Worm (Caenorhabditis elegans): Measurements from ENCODE around the gene tag-196.
A peak's percentile ranks its signal among the peaks of the same experiment; 100 is the strongest.

The tag-196 gene

DNA sequence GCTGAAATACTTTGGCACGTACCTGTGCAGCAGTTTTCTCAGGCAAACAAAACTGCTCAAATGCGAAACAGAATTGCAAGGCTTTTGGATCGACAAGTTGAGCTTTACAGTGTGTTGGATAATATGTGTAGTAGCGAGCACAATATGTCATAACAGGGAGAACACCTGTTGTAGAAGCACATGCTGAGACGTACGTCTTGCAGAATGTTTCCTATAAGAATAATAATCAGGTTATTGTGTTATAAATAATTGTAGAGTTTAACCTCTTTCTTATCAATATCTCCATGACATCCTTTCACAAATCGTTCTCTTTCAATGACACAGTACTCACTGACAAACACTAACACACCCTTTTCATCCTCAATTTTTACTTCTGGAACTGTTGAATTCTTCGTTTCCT is 32.9 kb downstream of the tag-196 start:
- TF ChIP-seq tbx-11 (GFP tag; IDR thresholded peaks at IDR 0.05) (no peak), aly-1 (tag; optimal IDR thresholded peaks at IDR 0.05) (no peak), pes-1 (GFP tag; IDR thresholded peaks at IDR 0.05) (no peak), scrt-1 (GFP tag; IDR thresholded peaks at IDR 0.05) (no peak), hnd-1 (tag; optimal IDR thresholded peaks at IDR 0.05) (no peak), F13C5.2 (tag; optimal IDR thresholded peaks at IDR 0.05) (no peak), tra-4 (tag; optimal IDR thresholded peaks at IDR 0.05) (no peak), ama-1 (optimal IDR thresholded peaks at IDR 0.05) (no peak), ceh-36 (tag; optimal IDR thresholded peaks at IDR 0.05) (no peak), ceh-13 (GFP tag; optimal IDR thresholded peaks at IDR 0.05) (no peak), flt-1 (GFP tag; IDR thresholded peaks at IDR 0.05) (no peak), hmg-4 (GFP tag; optimal IDR thresholded peaks at IDR 0.05) (no peak), hmbx-1 (tag; optimal IDR thresholded peaks at IDR 0.05) (no peak), tbx-37 (GFP tag; conservative IDR thresholded peaks at IDR 0.05) (no peak), B0310.2 (tag; optimal IDR thresholded peaks at IDR 0.05) (no peak)

DNA sequence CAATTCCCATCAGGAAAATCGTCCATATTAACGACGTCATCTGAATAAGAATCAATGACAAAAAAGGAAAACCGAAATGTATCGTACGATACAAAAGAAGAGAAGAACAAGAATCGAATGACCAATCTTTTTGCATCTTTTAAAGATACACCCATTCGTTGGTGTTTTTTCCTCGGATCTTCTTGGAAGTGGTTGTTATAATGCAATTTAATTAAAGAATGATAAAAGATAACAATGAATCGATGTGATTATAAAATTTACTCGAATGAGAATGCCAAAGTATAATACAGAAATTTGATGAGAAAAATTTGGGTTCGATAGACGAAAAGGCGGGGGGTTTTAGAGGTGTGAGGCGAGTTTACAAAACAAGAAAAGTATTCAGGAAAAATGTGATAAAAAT is 34.3 kb downstream of the tag-196 start, which contains the start of gene F41E6.12:
Gene F41E6.12, minus strand, starts transcription at position 101 of the 400 bp plus-strand sequence.
- TF ChIP-seq tbx-37 (GFP tag; conservative IDR thresholded peaks at IDR 0.05) (no peak), ets-7 (tag; optimal IDR thresholded peaks at IDR 0.05) (no peak), aly-1 (tag; optimal IDR thresholded peaks at IDR 0.05) (no peak), hnd-1 (tag; optimal IDR thresholded peaks at IDR 0.05) (no peak), ceh-13 (GFP tag; optimal IDR thresholded peaks at IDR 0.05) (no peak), pes-1 (GFP tag; IDR thresholded peaks at IDR 0.05) (no peak), tra-4 (tag; optimal IDR thresholded peaks at IDR 0.05) (no peak), flt-1 (GFP tag; IDR thresholded peaks at IDR 0.05) (no peak), scrt-1 (GFP tag; IDR thresholded peaks at IDR 0.05) (no peak), sea-1 (GFP tag; conservative IDR thresholded peaks at IDR 0.05) (no peak), ceh-36 (tag; optimal IDR thresholded peaks at IDR 0.05) (no peak)

DNA sequence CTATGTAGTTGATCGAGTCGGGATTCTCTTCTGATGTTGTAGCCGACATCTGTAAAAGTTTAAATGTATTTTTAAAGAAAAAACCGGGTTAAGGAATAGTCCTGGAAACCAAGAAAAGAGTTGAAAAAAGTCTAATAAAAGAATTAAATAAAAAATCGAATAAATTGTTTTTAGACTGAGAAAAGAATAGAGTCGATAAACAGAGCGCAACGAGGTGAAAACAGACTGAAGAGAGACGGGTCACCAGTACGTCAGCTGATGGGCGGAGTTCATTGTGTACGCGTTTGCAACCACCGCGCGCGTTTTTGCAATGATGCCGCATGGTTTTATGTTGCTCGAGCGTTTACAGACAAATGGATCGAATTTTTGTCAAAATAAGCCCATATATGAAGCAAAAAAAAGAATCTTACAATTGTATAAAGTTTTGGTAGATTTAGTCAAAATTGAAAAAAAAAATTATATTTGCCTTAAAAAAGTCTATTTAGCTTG is 36.6 kb downstream of the tag-196 start, which contains the start of gene atg-18:
Gene atg-18, minus strand, starts transcription at position 51 of the 489 bp plus-strand sequence.
- peak; percentile 33 for TF ChIP-seq ets-7 (tag; optimal IDR thresholded peaks at IDR 0.05)
- no peak for TF ChIP-seq B0310.2 (tag; optimal IDR thresholded peaks at IDR 0.05)
- peak; percentile 77 for TF ChIP-seq F13C5.2 (tag; optimal IDR thresholded peaks at IDR 0.05)
- TF ChIP-seq ama-1 (optimal IDR thresholded peaks at IDR 0.05) = no peak
- no peak; the same call in 1 of the 2 replicates for TF ChIP-seq flt-1 (GFP tag; IDR thresholded peaks at IDR 0.05)
- TF ChIP-seq aly-1 (tag; optimal IDR thresholded peaks at IDR 0.05) = peak; percentile 43
- peak; percentile 23 for TF ChIP-seq ceh-36 (tag; optimal IDR thresholded peaks at IDR 0.05)
- no peak for TF ChIP-seq ceh-13 (GFP tag; optimal IDR thresholded peaks at IDR 0.05)
- TF ChIP-seq tbx-11 (GFP tag; IDR thresholded peaks at IDR 0.05) = peak; percentile 71; the same call in 1 of the 2 replicates
- peak; percentile 65; the same call in 1 of the 2 replicates for TF ChIP-seq scrt-1 (GFP tag; IDR thresholded peaks at IDR 0.05)
- TF ChIP-seq tbx-37 (GFP tag; conservative IDR thresholded peaks at IDR 0.05) = peak; percentile 20; the same call in 1 of the 2 replicates
- TF ChIP-seq hnd-1 (tag; optimal IDR thresholded peaks at IDR 0.05) = peak; percentile 28
- peak; percentile 73 for TF ChIP-seq sea-1 (GFP tag; conservative IDR thresholded peaks at IDR 0.05)
- peak; percentile 67 for TF ChIP-seq pes-1 (GFP tag; IDR thresholded peaks at IDR 0.05)

DNA sequence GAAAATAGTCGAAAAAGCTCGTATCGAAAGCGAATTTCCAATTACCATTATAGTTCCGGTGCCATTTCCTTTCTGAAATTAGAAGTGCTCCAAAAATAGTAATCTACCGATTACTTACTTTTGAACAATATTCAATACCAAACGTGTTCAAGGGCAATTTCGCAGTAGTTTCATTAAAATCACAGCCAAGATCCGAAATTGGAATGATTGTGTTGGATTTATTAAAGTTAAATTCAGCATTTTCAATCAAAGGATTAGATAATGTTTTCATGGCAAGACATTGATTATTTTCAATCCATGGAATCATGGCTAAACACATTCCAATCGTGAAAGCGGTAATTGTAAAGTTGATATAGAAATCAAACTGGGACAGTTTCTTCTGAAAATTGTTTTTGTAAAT is 38.1 kb downstream of the tag-196 start:
- TF ChIP-seq hnd-1 (tag; optimal IDR thresholded peaks at IDR 0.05) = no peak
- TF ChIP-seq B0310.2 (tag; optimal IDR thresholded peaks at IDR 0.05) = no peak
- TF ChIP-seq hmbx-1 (tag; optimal IDR thresholded peaks at IDR 0.05) = no peak

DNA sequence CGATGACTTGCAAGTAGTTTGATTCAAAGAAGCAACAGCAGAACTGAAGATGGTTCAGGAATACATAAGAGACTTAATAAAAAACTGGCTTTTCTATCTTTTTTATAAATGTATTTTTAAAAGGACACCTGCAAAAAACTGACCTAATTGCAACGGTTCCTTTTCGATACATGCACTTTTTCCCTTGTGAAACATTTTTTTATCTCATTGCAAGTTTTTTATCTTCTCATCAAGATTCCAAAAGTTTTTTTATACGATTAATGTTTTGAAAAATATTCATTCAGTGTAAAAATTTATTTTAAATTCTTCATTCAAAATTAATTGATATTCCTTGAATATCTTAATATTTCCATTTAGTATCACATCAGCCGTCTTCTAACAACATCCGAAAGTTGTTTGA is 40.9 kb downstream of the tag-196 start, which contains the start of gene oac-29:
Gene oac-29, minus strand, starts transcription at position 101 of the 400 bp plus-strand sequence.
- no peak for TF ChIP-seq F13C5.2 (tag; optimal IDR thresholded peaks at IDR 0.05)
- no peak for TF ChIP-seq tbx-11 (GFP tag; IDR thresholded peaks at IDR 0.05)
- TF ChIP-seq hnd-1 (tag; optimal IDR thresholded peaks at IDR 0.05) = no peak
- no peak for TF ChIP-seq flt-1 (GFP tag; IDR thresholded peaks at IDR 0.05)
- no peak for TF ChIP-seq ceh-36 (tag; optimal IDR thresholded peaks at IDR 0.05)

DNA sequence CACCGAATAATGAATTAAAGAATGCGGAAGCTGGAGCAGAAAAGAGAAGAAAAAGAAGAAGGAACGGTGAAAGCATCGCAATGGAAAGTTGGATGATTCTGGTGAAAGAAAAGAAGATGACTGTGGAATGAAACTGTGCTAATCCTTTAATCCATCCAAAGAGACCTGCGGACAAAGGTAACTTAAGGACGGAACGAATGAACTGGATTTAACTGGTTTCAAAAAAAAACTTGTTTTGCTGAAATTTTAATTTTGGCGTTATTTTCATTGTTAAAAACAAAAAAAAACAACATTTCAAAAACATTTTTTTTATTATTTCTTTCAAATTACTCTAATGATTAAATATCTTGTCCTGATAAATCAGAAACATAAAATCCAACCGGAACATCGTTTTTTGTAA is 42.2 kb downstream of the tag-196 start, which contains the start of gene grl-12:
Gene grl-12, minus strand, starts transcription at position 101 of the 400 bp plus-strand sequence.
- no peak for TF ChIP-seq pes-1 (GFP tag; IDR thresholded peaks at IDR 0.05)
- TF ChIP-seq hmg-4 (GFP tag; optimal IDR thresholded peaks at IDR 0.05) = no peak
- no peak for TF ChIP-seq tbx-11 (GFP tag; IDR thresholded peaks at IDR 0.05)
- TF ChIP-seq hnd-1 (tag; optimal IDR thresholded peaks at IDR 0.05) = no peak
- no peak for TF ChIP-seq tra-4 (tag; optimal IDR thresholded peaks at IDR 0.05)
- TF ChIP-seq B0310.2 (tag; optimal IDR thresholded peaks at IDR 0.05) = no peak
- TF ChIP-seq flt-1 (GFP tag; IDR thresholded peaks at IDR 0.05) = no peak
- no peak for TF ChIP-seq tbx-37 (GFP tag; conservative IDR thresholded peaks at IDR 0.05)
- no peak for TF ChIP-seq ama-1 (optimal IDR thresholded peaks at IDR 0.05)
- no peak for TF ChIP-seq ceh-36 (tag; optimal IDR thresholded peaks at IDR 0.05)
- no peak for TF ChIP-seq aly-1 (tag; optimal IDR thresholded peaks at IDR 0.05)

DNA sequence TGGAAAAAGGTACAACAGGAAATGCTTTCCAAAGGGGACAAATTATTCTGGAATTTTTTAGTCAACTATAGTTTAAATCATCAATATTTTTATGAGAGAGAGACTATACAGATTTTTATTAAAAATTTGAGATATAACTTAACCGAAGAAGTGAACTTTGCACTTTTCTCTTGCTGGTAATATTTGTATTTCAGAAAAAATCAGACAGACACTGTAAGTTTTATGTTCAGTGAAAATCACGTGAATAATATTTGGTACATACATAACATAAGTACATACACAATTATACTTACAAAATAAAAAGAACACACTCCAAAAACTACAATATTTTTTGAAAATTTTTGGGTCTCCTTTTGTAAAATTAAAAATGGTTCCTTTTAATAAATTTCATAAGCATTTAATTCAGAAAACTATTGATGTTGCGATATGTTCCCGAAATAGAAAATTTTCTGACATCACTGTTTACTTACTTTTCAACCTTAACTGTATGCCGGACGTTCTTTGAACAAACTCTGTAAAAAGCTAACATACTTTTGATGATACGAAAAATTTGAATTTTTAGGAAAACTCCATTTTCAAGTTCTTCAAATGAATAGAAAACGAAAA is 43.1 kb downstream of the tag-196 start, which contains the start of the genes F28A12.10 and acd-4:
Gene F28A12.10, minus strand, starts transcription at position 101 of the 606 bp plus-strand sequence.
Gene acd-4, plus strand, starts transcription at position 556 of the 606 bp plus-strand sequence.
- no peak for TF ChIP-seq pes-1 (GFP tag; IDR thresholded peaks at IDR 0.05)

DNA sequence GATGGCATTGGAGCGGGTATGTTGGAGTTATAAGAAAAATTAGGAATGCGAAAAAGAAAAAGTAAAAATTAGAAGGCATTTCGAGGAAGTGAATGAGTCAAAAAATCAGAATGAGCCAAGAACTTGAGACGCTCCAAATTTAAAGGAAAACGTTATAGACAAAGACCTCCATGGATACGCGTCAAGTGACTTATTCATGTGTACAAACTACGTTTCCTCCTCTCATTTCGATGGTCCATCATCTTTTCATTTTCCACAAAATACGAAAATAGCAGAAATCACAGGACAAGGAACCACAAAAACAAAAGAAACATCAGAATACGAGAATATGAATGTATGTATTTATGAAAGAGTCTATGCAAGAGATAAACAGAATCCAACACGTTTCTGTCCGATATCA is 46.6 kb downstream of the tag-196 start, which contains the start of gene F28A12.3:
Gene F28A12.3, minus strand, starts transcription at position 101 of the 400 bp plus-strand sequence.
- TF ChIP-seq ceh-13 (GFP tag; optimal IDR thresholded peaks at IDR 0.05) = no peak
